Worm (Caenorhabditis elegans): ENCODE data around the gene T28A8.8.
A peak's percentile ranks its signal among the peaks of the same experiment; 100 is the strongest.

The T28A8.8 gene

ce11 chrIII:13525118-13525839 lies 22.7 kb downstream of the T28A8.8 start:
- TF ChIP-seq elt-3 (tag; optimal IDR thresholded peaks at IDR 0.05) (no peak), efl-1 (optimal IDR thresholded peaks at IDR 0.05) (no peak), efl-1 (GFP tag; optimal IDR thresholded peaks at IDR 0.05 in 1 of 2) (peak in 1 of 2 experiments; percentile 6), nhr-71 (tag; optimal IDR thresholded peaks at IDR 0.05) (no peak), elt-2 (tag; optimal IDR thresholded peaks at IDR 0.05) (no peak), tbx-2 (tag; optimal IDR thresholded peaks at IDR 0.05) (no peak), ces-1 (GFP tag; optimal IDR thresholded peaks at IDR 0.05) (no peak), unc-62 (GFP tag; optimal IDR thresholded peaks at IDR 0.05) (no peak), alr-1 (tag; optimal IDR thresholded peaks at IDR 0.05; ENCODE audit: borderline replicate concordance) (peak; percentile 11), rnt-1 (tag; optimal IDR thresholded peaks at IDR 0.05) (no peak), ceh-82 (tag; optimal IDR thresholded peaks at IDR 0.05) (no peak), fkh-10 (GFP tag; optimal IDR thresholded peaks at IDR 0.05) (no peak)

DNA sequence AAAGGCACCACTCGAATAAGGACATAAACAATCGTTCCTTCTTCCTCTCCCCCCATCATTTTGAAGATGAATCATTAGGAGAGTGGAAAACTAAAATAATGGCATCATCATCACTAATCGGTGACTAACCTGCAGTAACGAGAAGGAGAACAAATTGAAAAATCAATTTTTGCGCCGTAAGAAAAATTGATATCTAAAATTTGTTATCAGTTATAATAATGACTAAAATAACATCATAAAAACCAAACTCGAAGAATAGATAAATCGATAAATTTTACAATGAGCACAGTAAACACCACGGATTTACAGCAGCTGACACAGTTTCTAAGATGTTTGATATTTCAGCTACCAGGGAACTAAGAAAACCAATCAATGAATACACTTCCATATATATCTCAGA lies 23.6 kb downstream of the T28A8.8 start:
- TF ChIP-seq hpl-2 (GFP tag; optimal IDR thresholded peaks at IDR 0.05), result no peak
- TF ChIP-seq hlh-17 (GFP tag; optimal IDR thresholded peaks at IDR 0.05; ENCODE audit: borderline replicate concordance), result no peak
- no peak for TF ChIP-seq efl-3 (GFP tag; optimal IDR thresholded peaks at IDR 0.05)
- no peak for TF ChIP-seq ceh-90 (tag; optimal IDR thresholded peaks at IDR 0.05)
- TF ChIP-seq nhr-11 (tag; optimal IDR thresholded peaks at IDR 0.05), result no peak
- TF ChIP-seq elt-2 (tag; optimal IDR thresholded peaks at IDR 0.05), result no peak
- no peak for TF ChIP-seq ets-5 (GFP tag; IDR thresholded peaks at IDR 0.05)
- TF ChIP-seq ztf-11 (tag; optimal IDR thresholded peaks at IDR 0.05), result no peak
- no peak for TF ChIP-seq fkh-4 (tag; optimal IDR thresholded peaks at IDR 0.05; ENCODE audit: borderline replicate concordance)
- no peak for TF ChIP-seq irx-1 (tag; optimal IDR thresholded peaks at IDR 0.05)
- TF ChIP-seq grh-1 (GFP tag; IDR thresholded peaks at IDR 0.05), result no peak
- TF ChIP-seq fkh-8 (tag; optimal IDR thresholded peaks at IDR 0.05), result no peak
- no peak for TF ChIP-seq nhr-77 (tag; optimal IDR thresholded peaks at IDR 0.05)
- TF ChIP-seq C34B4.2 (tag; optimal IDR thresholded peaks at IDR 0.05), result no peak
- TF ChIP-seq blmp-1 (tag; optimal IDR thresholded peaks at IDR 0.05), result no peak

DNA sequence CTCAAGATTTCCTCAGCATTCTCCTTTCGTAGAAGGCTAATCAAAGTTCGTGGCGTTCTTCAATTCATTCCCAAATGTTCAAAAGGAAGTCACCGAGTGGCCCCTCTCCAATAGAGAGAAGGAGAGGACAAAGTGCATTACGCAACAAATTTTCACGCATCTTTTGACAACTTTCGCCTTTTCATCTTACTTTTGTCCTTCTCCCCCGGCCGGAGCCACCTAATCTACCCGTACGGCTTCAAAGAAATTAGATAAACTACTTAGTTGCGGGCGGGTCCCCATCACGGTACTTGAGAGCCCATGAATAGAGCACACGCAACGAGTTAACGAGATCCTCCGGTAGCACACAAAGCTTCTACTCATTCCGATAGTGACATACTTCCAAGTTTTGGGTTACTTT lies 24.1 kb downstream of the T28A8.8 start:
- TF ChIP-seq Y116A8C.19 (tag; optimal IDR thresholded peaks at IDR 0.05; ENCODE audit: borderline replicate concordance) (no peak), fkh-10 (GFP tag; optimal IDR thresholded peaks at IDR 0.05) (peak; percentile 75), lin-14 (GFP tag; optimal IDR thresholded peaks at IDR 0.05) (peak; percentile 23)

- TF ChIP-seq efl-1 (optimal IDR thresholded peaks at IDR 0.05), result no peak
- peak in 1 of 2 experiments; percentile 88 for TF ChIP-seq efl-1 (GFP tag; optimal IDR thresholded peaks at IDR 0.05 in 1 of 2)
- no peak for TF ChIP-seq nhr-84 (tag; optimal IDR thresholded peaks at IDR 0.05)
- peak in 1 of 2 experiments; percentile 31 for TF ChIP-seq lin-35 (GFP tag; optimal IDR thresholded peaks at IDR 0.05)
- TF ChIP-seq ama-1 (optimal IDR thresholded peaks at IDR 0.05), result no peak
- TF ChIP-seq nhr-90 (tag; optimal IDR thresholded peaks at IDR 0.05; ENCODE audit: poor library complexity), result peak; percentile 0
- no peak for TF ChIP-seq ceh-90 (tag; optimal IDR thresholded peaks at IDR 0.05)
These were observed 24.9 kb downstream of the T28A8.8 start, which contains the start of gene lron-13 for ce11 chrIII:13527424-13528097. Gene lron-13, plus strand, starts transcription at chrIII:13527438.
